Fruit fly (Drosophila melanogaster) whole organism, embryonic: Measurements from ENCODE around the gene CG3104.

Experiments used
- Aef1 ChIP-seq: fragments of 200-800 bp; sonication (Bioruptor generic); IDR thresholded peaks from 3 replicates; pipeline ENCODE4 v1.3.6; 2022; ENCODE audit warnings: missing biosample characterization, missing genetic modification characterization
- B-H1 ChIP-seq: fragments of 200-800 bp; sonication (Bioruptor generic); IDR thresholded peaks from 3 replicates; pipeline ENCODE4 v1.3.6; 2022; ENCODE audit warnings: missing biosample characterization, missing genetic modification characterization
- Bdp1 ChIP-seq: fragments of 200-800 bp; sonication (Bioruptor generic); optimal IDR thresholded peaks from 3 replicates; lab custom pipeline; 2016; ENCODE audit warnings: missing biosample characterization, missing genetic modification characterization
- CG10321 ChIP-seq: fragments of 200-800 bp; sonication (Bioruptor generic); IDR thresholded peaks from 2 replicates; pipeline ENCODE4 v1.3.6; 2022; ENCODE audit warnings: missing biosample characterization, missing genetic modification characterization
- CG10565 ChIP-seq: fragments of 200-800 bp; sonication (Bioruptor generic); optimal IDR thresholded peaks from 3 replicates; lab custom pipeline; 2016; ENCODE audit warnings: missing biosample characterization, mild to moderate bottlenecking, missing genetic modification characterization
- CG11398 ChIP-seq: fragments of 200-800 bp; sonication (Bioruptor generic); optimal IDR thresholded peaks from 2 replicates; lab custom pipeline; 2016; ENCODE audit warnings: missing biosample characterization, missing genetic modification characterization
- CG11696 ChIP-seq: fragments of 200-800 bp; sonication (Bioruptor generic); IDR thresholded peaks from 2 replicates; pipeline ENCODE4 v1.3.6; 2022; ENCODE audit warnings: missing biosample characterization, missing genetic modification characterization
- CG18599 ChIP-seq: fragments of 200-800 bp; sonication (Bioruptor generic); optimal IDR thresholded peaks from 3 replicates; lab custom pipeline; 2017; ENCODE audit warnings: missing biosample characterization, missing genetic modification characterization, mild to moderate bottlenecking, moderate library complexity, missing genetic modification reagents
- CG2199 ChIP-seq: fragments of 200-800 bp; sonication (Bioruptor generic); IDR thresholded peaks from 3 replicates; pipeline ENCODE4 v1.3.6; 2022; ENCODE audit warnings: missing biosample characterization, missing genetic modification characterization
- CG2712 ChIP-seq: fragments of 200-800 bp; optimal IDR thresholded peaks from 3 replicates; lab custom pipeline; 2019; ENCODE audit warnings: missing biosample characterization, mild to moderate bottlenecking, missing genetic modification characterization, moderate library complexity
- CG31441 ChIP-seq: fragments of 200-800 bp; sonication (Bioruptor generic); IDR thresholded peaks from 2 replicates; pipeline ENCODE4 v1.3.6; 2022; ENCODE audit warnings: missing biosample characterization, missing genetic modification characterization
- CG4404 ChIP-seq: fragments of 200-800 bp; sonication (Bioruptor generic); IDR thresholded peaks from 2 replicates; pipeline ENCODE4 v1.3.6; 2022; ENCODE audit warnings: missing biosample characterization, missing genetic modification characterization
- CG4424 ChIP-seq: fragments of 200-800 bp; sonication (Bioruptor generic); optimal IDR thresholded peaks from 3 replicates; lab custom pipeline; 2016; ENCODE audit warnings: missing biosample characterization, missing genetic modification characterization
- CG4854 ChIP-seq: fragments of 200-800 bp; sonication (Bioruptor generic); optimal IDR thresholded peaks from 2 replicates; lab custom pipeline; 2016; ENCODE audit warnings: missing biosample characterization, missing genetic modification characterization, inconsistent platforms
- CG7556 ChIP-seq: fragments of 200-800 bp; sonication (Bioruptor generic); optimal IDR thresholded peaks from 2 replicates; lab custom pipeline; 2017; ENCODE audit warnings: missing biosample characterization, mild to moderate bottlenecking, missing genetic modification characterization
- E2f2 ChIP-seq: fragments of 200-800 bp; sonication (Bioruptor generic); IDR thresholded peaks from 2 replicates; pipeline ENCODE4 v1.3.6; 2022; ENCODE audit warnings: missing biosample characterization, missing genetic modification characterization
- Ets97D ChIP-seq: fragments of 200-800 bp; sonication (Bioruptor generic); optimal IDR thresholded peaks from 3 replicates; lab custom pipeline; 2016; ENCODE audit warnings: missing biosample characterization, missing genetic modification characterization
- HLH4C ChIP-seq: fragments of 200-800 bp; sonication (Bioruptor generic); IDR thresholded peaks from 3 replicates; pipeline ENCODE4 v1.3.6; 2022; ENCODE audit warnings: missing biosample characterization, missing genetic modification characterization; ENCODE audit not compliant: partially characterized antibody
- Hand ChIP-seq: fragments of 200-800 bp; sonication (Bioruptor generic); optimal IDR thresholded peaks from 2 replicates; lab custom pipeline; 2017; ENCODE audit warnings: mild to moderate bottlenecking, missing biosample characterization, missing genetic modification reagents, missing genetic modification characterization
- Hey ChIP-seq: fragments of 200-800 bp; sonication (Bioruptor generic); optimal IDR thresholded peaks from 3 replicates; lab custom pipeline; 2018; ENCODE audit warnings: missing biosample characterization, mild to moderate bottlenecking, missing genetic modification characterization
- Lim3 ChIP-seq: fragments of 200-800 bp; sonication (Bioruptor generic); IDR thresholded peaks from 2 replicates; pipeline ENCODE4 v1.3.6; 2022; ENCODE audit warnings: missing biosample characterization, missing genetic modification characterization
- Oaz ChIP-seq: fragments of 200-800 bp; sonication (Bioruptor generic); IDR thresholded peaks from 2 replicates; pipeline ENCODE4 v1.3.6; 2022; ENCODE audit warnings: missing biosample characterization, missing genetic modification characterization
- Scr ChIP-seq: fragments of 200-800 bp; sonication (Bioruptor generic); IDR thresholded peaks from 2 replicates; pipeline ENCODE4 v1.3.6; 2022; ENCODE audit warnings: missing biosample characterization, missing genetic modification characterization; ENCODE audit not compliant: partially characterized antibody
- Six4 ChIP-seq: fragments of 200-800 bp; sonication (Bioruptor generic); optimal IDR thresholded peaks from 2 replicates; lab custom pipeline; 2016; ENCODE audit warnings: missing biosample characterization, missing genetic modification characterization
- Sox100B ChIP-seq: fragments of 200-800 bp; sonication (Bioruptor generic); optimal IDR thresholded peaks from 3 replicates; lab custom pipeline; 2018; ENCODE audit warnings: missing biosample characterization, mild to moderate bottlenecking, missing genetic modification characterization
- TFAM ChIP-seq: fragments of 200-800 bp; sonication (Bioruptor generic); optimal IDR thresholded peaks from 2 replicates; lab custom pipeline; 2017; ENCODE audit warnings: missing biosample characterization, missing genetic modification characterization, inconsistent platforms
- Tbp ChIP-seq: fragments of >200 bp; optimal IDR thresholded peaks from 2 replicates; lab custom pipeline; 2018; ENCODE audit warnings: missing biosample characterization, missing genetic modification characterization
- Trl ChIP-seq, 3 experiments: fragments of >200 bp in 2 of 3; fragments of 200-800 bp in 1 of 3; sonication (Bioruptor generic) in 1 of 3; optimal IDR thresholded peaks; 2 replicates in 1 of 3; 3 replicates in 2 of 3; lab custom pipeline; 2016 to 2017; ENCODE audit warnings: missing biosample characterization in 1 of 3, missing genetic modification characterization in 1 of 3
- Xbp1 ChIP-seq: fragments of 200-800 bp; sonication (Bioruptor generic); optimal IDR thresholded peaks from 3 replicates; lab custom pipeline; 2016; ENCODE audit warnings: missing biosample characterization, mild to moderate bottlenecking, missing genetic modification characterization
- ash1 ChIP-seq: fragments of 200-800 bp; sonication (Bioruptor generic); optimal IDR thresholded peaks from 2 replicates; lab custom pipeline; 2018; ENCODE audit warnings: missing biosample characterization, mild to moderate bottlenecking, missing genetic modification characterization
- bab2 ChIP-seq: fragments of 200-800 bp; sonication (Bioruptor generic); optimal IDR thresholded peaks from 2 replicates; lab custom pipeline; 2016; ENCODE audit warnings: missing biosample characterization, missing genetic modification characterization
- bbx ChIP-seq: fragments of 200-800 bp; sonication (Bioruptor generic); IDR thresholded peaks from 2 replicates; pipeline ENCODE4 v1.3.6; 2022; ENCODE audit warnings: missing biosample characterization, missing genetic modification characterization; ENCODE audit not compliant: partially characterized antibody
- bsh ChIP-seq, 2 experiments: fragments of 200-800 bp; sonication (Bioruptor generic); optimal IDR thresholded peaks; 2 replicates each; lab custom pipeline; 2017 to 2018; ENCODE audit warnings: mild to moderate bottlenecking in 2 of 2, missing biosample characterization in 2 of 2, missing genetic modification characterization in 2 of 2, moderate library complexity in 1 of 2
- cad ChIP-seq: fragments of >200 bp; optimal IDR thresholded peaks from 2 replicates; lab custom pipeline; 2017; ENCODE audit warnings: missing biosample characterization, missing genetic modification characterization
- ci ChIP-seq: fragments of 200-800 bp; sonication (Bioruptor generic); IDR thresholded peaks from 3 replicates; pipeline ENCODE4 v1.3.6; 2022; ENCODE audit warnings: missing biosample characterization, missing genetic modification characterization
- esg ChIP-seq: fragments of 200-800 bp; sonication (Bioruptor generic); conservative IDR thresholded peaks from 2 replicates; pipeline ENCODE4 v1.3.6; 2022; ENCODE audit warnings: missing biosample characterization, missing genetic modification characterization
- eyg ChIP-seq: fragments of 200-800 bp; sonication (Bioruptor generic); optimal IDR thresholded peaks from 3 replicates; lab custom pipeline; 2016; ENCODE audit warnings: missing biosample characterization, missing genetic modification characterization
- fd3F ChIP-seq: fragments of 200-800 bp; sonication (Bioruptor generic); optimal IDR thresholded peaks from 2 replicates; lab custom pipeline; 2018; ENCODE audit warnings: missing biosample characterization, mild to moderate bottlenecking, missing genetic modification characterization, moderate library complexity
- fd96Cb ChIP-seq: fragments of 200-800 bp; sonication (Bioruptor generic); optimal IDR thresholded peaks from 2 replicates; lab custom pipeline; 2018; ENCODE audit warnings: missing biosample characterization, mild to moderate bottlenecking, missing genetic modification characterization, moderate library complexity
- gcm ChIP-seq: fragments of 200-800 bp; sonication (Bioruptor generic); optimal IDR thresholded peaks from 2 replicates; lab custom pipeline; 2019; ENCODE audit warnings: missing biosample characterization, mild to moderate bottlenecking, missing genetic modification characterization, moderate library complexity
- hbn ChIP-seq: fragments of 200-800 bp; sonication (Bioruptor generic); IDR thresholded peaks from 2 replicates; pipeline ENCODE4 v1.3.6; 2022; ENCODE audit warnings: missing biosample characterization, missing genetic modification characterization; ENCODE audit not compliant: partially characterized antibody
- her ChIP-seq: fragments of 200-800 bp; sonication (Bioruptor generic); optimal IDR thresholded peaks from 2 replicates; lab custom pipeline; 2016; ENCODE audit warnings: missing biosample characterization, missing genetic modification characterization
- pho ChIP-seq: fragments of 200-800 bp; sonication (Bioruptor generic); optimal IDR thresholded peaks from 2 replicates; lab custom pipeline; 2016; ENCODE audit warnings: missing biosample characterization, missing genetic modification characterization
- sim ChIP-seq: fragments of 200-800 bp; sonication (Bioruptor generic); IDR thresholded peaks from 2 replicates; pipeline ENCODE4 v1.3.6; 2022; ENCODE audit warnings: missing biosample characterization, missing genetic modification characterization
- sug ChIP-seq: fragments of 200-800 bp; optimal IDR thresholded peaks from 2 replicates; lab custom pipeline; 2019; ENCODE audit warnings: missing biosample characterization, mild to moderate bottlenecking, missing genetic modification characterization, moderate library complexity
- trem ChIP-seq: fragments of 200-800 bp; optimal IDR thresholded peaks from 3 replicates; lab custom pipeline; 2019; ENCODE audit warnings: missing biosample characterization, mild to moderate bottlenecking, missing genetic modification characterization, moderate library complexity
- ttk ChIP-seq: fragments of 200-800 bp; sonication (Bioruptor generic); IDR thresholded peaks from 2 replicates; pipeline ENCODE4 v2.1.2; 2022; ENCODE audit warnings: missing biosample characterization, missing genetic modification characterization
- wor ChIP-seq: fragments of 200-800 bp; sonication (Bioruptor generic); IDR thresholded peaks from 2 replicates; pipeline ENCODE4 v1.3.6; 2022; ENCODE audit warnings: missing biosample characterization, missing genetic modification characterization

CG3104 gene

dm6 chr2L:2857862-2858734, 2.5 kb upstream of the CG3104 start (continued):
- no peak for TF ChIP-seq B-H1 (GFP tag; lab: Robert Waterston, UW)
- 0 out of 2 replicates have a peak, but pooled peaks have one; percentile 16 for TF ChIP-seq CG10321 (GFP tag; lab: Robert Waterston, UW)
- no peak for TF ChIP-seq sim
- no peak for TF ChIP-seq HLH4C (GFP tag; lab: Robert Waterston, UW)
- no peak for TF ChIP-seq ttk (GFP tag; lab: Robert Waterston, UW)
- no peak for TF ChIP-seq Ets97D (GFP tag; lab: Kevin White, UChicago)
- TF ChIP-seq ci (GFP tag; lab: Robert Waterston, UW), result peak; percentile 20; the same call in 1 of the 3 replicates
- TF ChIP-seq CG18599 (GFP tag; lab: Kevin White, UChicago), result peak; percentile 33
- no peak for TF ChIP-seq cad (GFP tag; lab: Kevin White, UChicago)
- peak; percentile 44 for TF ChIP-seq sug
- TF ChIP-seq CG4854 (GFP tag; lab: Kevin White, UChicago), result no peak
- TF ChIP-seq Aef1 (GFP tag; lab: Robert Waterston, UW), result peak; percentile 39; the same call in 2 of the 3 replicates
- peak; percentile 17 for TF ChIP-seq CG4424 (GFP tag; lab: Kevin White, UChicago)
- TF ChIP-seq her (GFP tag; lab: Kevin White, UChicago), result peak; percentile 14
- no peak for TF ChIP-seq fd3F (GFP tag; lab: Kevin White, UChicago)
- TF ChIP-seq esg (GFP tag; lab: Robert Waterston, UW), result no peak
- peak; percentile 20 for TF ChIP-seq ash1 (GFP tag; lab: Kevin White, UChicago)
- no peak for TF ChIP-seq TFAM (GFP tag; lab: Kevin White, UChicago)
- TF ChIP-seq Lim3 (GFP tag; lab: Robert Waterston, UW), result no peak
- peak; percentile 16 for TF ChIP-seq CG2712
- TF ChIP-seq CG7556 (GFP tag; lab: Kevin White, UChicago), result peak; percentile 14
- TF ChIP-seq CG2199 (GFP tag; lab: Robert Waterston, UW), result 0 out of 3 replicates have a peak, but pooled peaks have one; percentile 20
- TF ChIP-seq, all 482 proteins: peak for 113

dm6 chr2L:2856960-2857584, 1.5 kb upstream of the CG3104 start, which contains the start of gene CG2991:
TSS of gene CG2991 (plus strand) at chr2L:2857164.
- TF ChIP-seq trem (tag; lab: Kevin White, UChicago) (peak; percentile 78), bsh (GFP tag; optimal IDR thresholded peaks at IDR 0.05; lab: Kevin White, UChicago) (peak in 1 of 2 experiments; percentile 3), wor (GFP tag; lab: Robert Waterston, UW) (no peak), Sox100B (no peak), Oaz (GFP tag; lab: Robert Waterston, UW) (no peak), Tbp (GFP tag; lab: Kevin White, UChicago) (no peak), CG31441 (GFP tag; lab: Robert Waterston, UW) (peak; percentile 33; the same call in 1 of the 2 replicates), CG4404 (no peak), bbx (GFP tag; lab: Robert Waterston, UW) (peak; percentile 87), Hand (GFP tag; lab: Kevin White, UChicago) (no peak), Xbp1 (GFP tag; lab: Kevin White, UChicago) (peak; percentile 28), Scr (GFP tag; lab: Robert Waterston, UW) (peak; percentile 82), Hey (tag; lab: Kevin White, UChicago) (no peak), eyg (GFP tag; lab: Kevin White, UChicago) (no peak), CG11398 (GFP tag; lab: Kevin White, UChicago) (no peak), fd96Cb (tag; lab: Kevin White, UChicago) (no peak), E2f2 (GFP tag; lab: Robert Waterston, UW) (peak; percentile 89), CG10565 (GFP tag; lab: Kevin White, UChicago) (no peak), hbn (GFP tag; lab: Robert Waterston, UW) (peak; percentile 81), Bdp1 (GFP tag; lab: Kevin White, UChicago) (no peak), Trl (optimal IDR thresholded peaks at IDR 0.05; lab: Kevin White, UChicago) (no peak), Trl (GFP tag; optimal IDR thresholded peaks at IDR 0.05; lab: Kevin White, UChicago) (no peak), bab2 (GFP tag; lab: Kevin White, UChicago) (no peak), pho (GFP tag; lab: Kevin White, UChicago) (peak; percentile 38), gcm (GFP tag; lab: Kevin White, UChicago) (no peak), Six4 (GFP tag; lab: Kevin White, UChicago) (no peak), CG11696 (GFP tag; lab: Robert Waterston, UW) (no peak)
